Fruit fly (Drosophila melanogaster) whole organism, wandering third instar larva: ENCODE results near the gene RabX5.
A peak's percentile ranks its signal among the peaks of the same experiment; 100 is the strongest.

Source experiments
- Abd-B ChIP-seq: fragments of >200 bp; optimal IDR thresholded peaks from 2 replicates; lab custom pipeline; 2017; ENCODE audit warnings: missing biosample characterization, missing genetic modification characterization
- CG32264 ChIP-seq: fragments of 200-800 bp; sonication (Bioruptor generic); optimal IDR thresholded peaks from 2 replicates; lab custom pipeline; 2016; ENCODE audit warnings: missing biosample characterization, missing genetic modification characterization
- CG9705 ChIP-seq: fragments of 200-800 bp; sonication (Bioruptor generic); optimal IDR thresholded peaks from 2 replicates; lab custom pipeline; 2018; ENCODE audit warnings: missing biosample characterization, mild to moderate bottlenecking, missing genetic modification characterization
- Dfd ChIP-seq: fragments of >200 bp; optimal IDR thresholded peaks from 2 replicates; lab custom pipeline; 2017; ENCODE audit warnings: missing biosample characterization, missing genetic modification characterization
- Dif ChIP-seq: fragments of 200-275, 200-300 bp; sonication (Bioruptor generic); optimal IDR thresholded peaks from 2 replicates; lab custom pipeline; 2018; ENCODE audit warnings: missing biosample characterization, missing genetic modification characterization; ENCODE audit not compliant: partially characterized antibody
- GATAd ChIP-seq: sonication (Bioruptor generic); optimal IDR thresholded peaks from 2 replicates; lab custom pipeline; 2016; ENCODE audit warnings: missing biosample characterization, missing genetic modification characterization
- Hnf4 ChIP-seq: fragments of 200-800 bp; sonication (Bioruptor generic); optimal IDR thresholded peaks from 2 replicates; lab custom pipeline; 2016; ENCODE audit warnings: missing biosample characterization, mild to moderate bottlenecking, missing genetic modification characterization
- Hr78 ChIP-seq: fragments of >200 bp; optimal IDR thresholded peaks from 2 replicates; lab custom pipeline; 2017; ENCODE audit warnings: missing biosample characterization, missing genetic modification characterization
- Hr83 ChIP-seq: fragments of 200-300 bp; sonication (Bioruptor generic); optimal IDR thresholded peaks from 2 replicates; lab custom pipeline; 2016; ENCODE audit warnings: missing biosample characterization, mild to moderate bottlenecking, missing genetic modification characterization, moderate library complexity; ENCODE audit not compliant: poor library complexity, severe bottlenecking
- Mio ChIP-seq: sonication (Bioruptor generic); optimal IDR thresholded peaks from 2 replicates; lab custom pipeline; 2016; ENCODE audit warnings: missing biosample characterization, missing genetic modification characterization
- Myc ChIP-seq: fragments of >200 bp; optimal IDR thresholded peaks from 2 replicates; lab custom pipeline; 2017
- N ChIP-seq: fragments of >200 bp; optimal IDR thresholded peaks from 2 replicates; lab custom pipeline; 2018; ENCODE audit warnings: missing biosample characterization, missing external identifiers, missing genetic modification characterization
- OdsH ChIP-seq: fragments of 200-800 bp; sonication (Bioruptor generic); optimal IDR thresholded peaks from 2 replicates; lab custom pipeline; 2016; ENCODE audit warnings: missing biosample characterization, mild to moderate bottlenecking, missing genetic modification characterization
- Rel ChIP-seq, 2 experiments: fragments of 200-800 bp; sonication (Bioruptor generic) in 1 of 2; optimal IDR thresholded peaks; 2 replicates in 1 of 2; 3 replicates in 1 of 2; lab custom pipeline; 2016 to 2019; ENCODE audit warnings: mild to moderate bottlenecking in 2 of 2, missing biosample characterization in 2 of 2, missing genetic modification characterization in 2 of 2, moderate library complexity in 1 of 2
- Sp1 ChIP-seq: fragments of 200-800 bp; sonication (Bioruptor generic); optimal IDR thresholded peaks from 3 replicates; lab custom pipeline; 2019; ENCODE audit warnings: missing biosample characterization, mild to moderate bottlenecking, missing genetic modification characterization, moderate library complexity
- Vsx2 ChIP-seq: fragments of 200-300, 225-300 bp; sonication (Bioruptor generic); optimal IDR thresholded peaks from 2 replicates; lab custom pipeline; 2018; ENCODE audit warnings: missing biosample characterization, missing genetic modification characterization; ENCODE audit not compliant: partially characterized antibody
- br ChIP-seq: fragments of 200-800 bp; sonication (Bioruptor generic); optimal IDR thresholded peaks from 2 replicates; lab custom pipeline; 2016; ENCODE audit warnings: missing biosample characterization, missing genetic modification characterization
- brk ChIP-seq: fragments of 200-800 bp; sonication (Bioruptor generic); optimal IDR thresholded peaks from 2 replicates; lab custom pipeline; 2016; ENCODE audit warnings: missing biosample characterization, mild to moderate bottlenecking, missing genetic modification characterization
- dl ChIP-seq, 2 experiments: fragments of 175-275, 200-275 bp in 1 of 2; fragments of 200-275 bp in 1 of 2; sonication (Bioruptor generic); optimal IDR thresholded peaks; lab custom pipeline; 2018; ENCODE audit warnings: mild to moderate bottlenecking in 2 of 2, missing biosample characterization in 2 of 2, missing genetic modification characterization in 2 of 2, moderate library complexity in 2 of 2; ENCODE audit not compliant: partially characterized antibody in 2 of 2, insufficient read depth in 1 of 2
- dsf ChIP-seq: sonication (Bioruptor generic); optimal IDR thresholded peaks from 2 replicates; lab custom pipeline; 2016; ENCODE audit warnings: missing biosample characterization, missing genetic modification characterization, borderline replicate concordance
- ey ChIP-seq: fragments of 200-800 bp; sonication (Bioruptor generic); optimal IDR thresholded peaks from 2 replicates; lab custom pipeline; 2016; ENCODE audit warnings: missing biosample characterization, missing genetic modification characterization
- foxo ChIP-seq, 2 experiments: fragments of 200-800 bp; sonication (Bioruptor generic); optimal IDR thresholded peaks; 2 replicates in 1 of 2; 3 replicates in 1 of 2; lab custom pipeline; 2016 to 2017; ENCODE audit warnings: missing biosample characterization in 2 of 2, missing genetic modification characterization in 2 of 2
- fru ChIP-seq: fragments of 200-800 bp; sonication (Bioruptor generic); optimal IDR thresholded peaks from 3 replicates; lab custom pipeline; 2016; ENCODE audit warnings: missing biosample characterization, mild to moderate bottlenecking, missing genetic modification characterization
- jim ChIP-seq: fragments of 175-275, 200-325 bp; sonication (Bioruptor generic); optimal IDR thresholded peaks from 2 replicates; lab custom pipeline; 2016; ENCODE audit warnings: missing biosample characterization, mild to moderate bottlenecking, missing genetic modification characterization
- lola ChIP-seq: fragments of >200 bp; optimal IDR thresholded peaks from 2 replicates; lab custom pipeline; 2017; ENCODE audit warnings: missing biosample characterization, missing genetic modification characterization
- pan ChIP-seq: fragments of >200 bp; optimal IDR thresholded peaks from 2 replicates; lab custom pipeline; 2017
- psq ChIP-seq: fragments of 200-800 bp; sonication (Bioruptor generic); optimal IDR thresholded peaks from 3 replicates; lab custom pipeline; 2017; ENCODE audit warnings: missing biosample characterization, mild to moderate bottlenecking, missing genetic modification characterization, moderate library complexity
- rgr ChIP-seq: fragments of 200-800 bp; sonication (Bioruptor generic); optimal IDR thresholded peaks from 3 replicates; lab custom pipeline; 2016; ENCODE audit warnings: missing biosample characterization, mild to moderate bottlenecking, missing genetic modification characterization
- sage ChIP-seq: fragments of 200-800 bp; sonication (Bioruptor generic); optimal IDR thresholded peaks from 2 replicates; lab custom pipeline; 2016; ENCODE audit warnings: missing biosample characterization, mild to moderate bottlenecking, missing genetic modification characterization
- sv ChIP-seq: fragments of 200-800 bp; sonication (Bioruptor generic); optimal IDR thresholded peaks from 3 replicates; lab custom pipeline; 2016; ENCODE audit warnings: missing biosample characterization, missing genetic modification characterization
- tai ChIP-seq: sonication (Bioruptor generic); optimal IDR thresholded peaks from 2 replicates; lab custom pipeline; 2016; ENCODE audit warnings: missing biosample characterization, missing genetic modification characterization
- usp ChIP-seq: fragments of >200 bp; optimal IDR thresholded peaks from 2 replicates; lab custom pipeline; 2017; ENCODE audit warnings: missing biosample characterization, missing genetic modification characterization
- woc ChIP-seq: sonication (Bioruptor generic); optimal IDR thresholded peaks from 2 replicates; lab custom pipeline; 2016; ENCODE audit warnings: missing biosample characterization, mild to moderate bottlenecking, missing genetic modification characterization

Gene RabX5

DNA sequence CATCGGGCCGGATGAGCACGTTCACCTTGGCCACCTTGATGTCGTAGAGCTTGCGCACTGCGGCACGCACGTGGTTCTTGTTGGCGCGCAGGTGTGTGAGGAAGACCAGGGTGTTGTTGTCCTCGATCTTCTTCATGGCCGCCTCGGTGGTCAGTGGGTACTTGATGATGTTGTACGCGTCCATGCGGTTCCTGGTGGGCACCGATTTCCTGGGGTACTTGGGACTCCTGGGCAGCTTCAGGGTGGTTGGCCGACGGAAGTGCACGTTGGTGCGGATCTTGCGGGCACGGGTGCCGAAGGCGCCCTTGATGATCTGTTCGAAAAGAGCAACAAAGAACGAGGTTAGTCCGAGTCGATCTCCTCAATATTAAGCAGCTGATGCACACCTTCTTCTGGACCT, 2.5 kb downstream of the RabX5 start:
- TF ChIP-seq pan (lab: Kevin White, UChicago), result no peak
- no peak for TF ChIP-seq rgr
- no peak for TF ChIP-seq woc
- TF ChIP-seq usp, result no peak
- no peak for TF ChIP-seq jim
- TF ChIP-seq Abd-B (GFP tag; lab: Kevin White, UChicago), result no peak
- no peak for TF ChIP-seq N
- no peak for TF ChIP-seq Dif (GFP tag; lab: Kevin White, UChicago)
- no peak for TF ChIP-seq Myc (lab: Kevin White, UChicago)
- no peak for TF ChIP-seq sv (GFP tag; lab: Kevin White, UChicago)
- TF ChIP-seq Vsx2, result no peak

- TF ChIP-seq Hr78 (GFP tag; lab: Kevin White, UChicago) (no peak), lola (GFP tag; lab: Kevin White, UChicago) (no peak), psq (GFP tag; lab: Kevin White, UChicago) (no peak), Hr83 (GFP tag; lab: Kevin White, UChicago) (no peak), Dfd (GFP tag; lab: Kevin White, UChicago) (no peak), OdsH (GFP tag; lab: Kevin White, UChicago) (no peak), dsf (GFP tag; lab: Kevin White, UChicago) (no peak), Abd-B (GFP tag; lab: Kevin White, UChicago) (no peak), CG9705 (GFP tag; lab: Kevin White, UChicago) (no peak), Rel (GFP tag; optimal IDR thresholded peaks at IDR 0.05; lab: Kevin White, UChicago) (no peak), Rel (tag; optimal IDR thresholded peaks at IDR 0.05; lab: Kevin White, UChicago) (no peak), Vsx2 (no peak)
Measured at dm6 chr3L:1665544-1665943, 4.4 kb downstream of the RabX5 start.

dm6 chr3L:1664876-1665275, 5.0 kb downstream of the RabX5 start, which contains the start of the genes Srrm234 and CG7974:
Gene Srrm234, minus strand, starts transcription at chr3L:1665064.
Gene CG7974, plus strand, starts transcription at chr3L:1665138.
- TF ChIP-seq sage (peak; percentile 1), ey (GFP tag; lab: Kevin White, UChicago) (no peak), CG32264 (GFP tag; lab: Kevin White, UChicago) (no peak)

- no peak for TF ChIP-seq sv (GFP tag; lab: Kevin White, UChicago)
- no peak for TF ChIP-seq foxo (GFP tag; optimal IDR thresholded peaks at IDR 0.05; lab: Kevin White, UChicago)
- TF ChIP-seq dsf (GFP tag; lab: Kevin White, UChicago), result no peak
- no peak for TF ChIP-seq GATAd (GFP tag; lab: Kevin White, UChicago)
- TF ChIP-seq Sp1 (GFP tag; lab: Kevin White, UChicago), result no peak
- TF ChIP-seq jim, result no peak
- TF ChIP-seq br (GFP tag; lab: Kevin White, UChicago), result no peak
- TF ChIP-seq Rel (GFP tag; optimal IDR thresholded peaks at IDR 0.05; lab: Kevin White, UChicago), result no peak
- TF ChIP-seq Rel (tag; optimal IDR thresholded peaks at IDR 0.05; lab: Kevin White, UChicago), result no peak
- no peak for TF ChIP-seq Myc (lab: Kevin White, UChicago)
- no peak for TF ChIP-seq pan (lab: Kevin White, UChicago)
- TF ChIP-seq psq (GFP tag; lab: Kevin White, UChicago), result no peak
- TF ChIP-seq fru, result no peak
- TF ChIP-seq Dfd (GFP tag; lab: Kevin White, UChicago), result no peak
- TF ChIP-seq OdsH (GFP tag; lab: Kevin White, UChicago), result no peak
- TF ChIP-seq Hnf4 (GFP tag; lab: Kevin White, UChicago), result no peak
Measured at dm6 chr3L:1664205-1664604, 5.7 kb downstream of the RabX5 start.

- TF ChIP-seq woc, result no peak
- TF ChIP-seq CG9705 (GFP tag; lab: Kevin White, UChicago), result no peak
- peak; percentile 31 for TF ChIP-seq Dif (GFP tag; lab: Kevin White, UChicago)
- TF ChIP-seq, all 38 proteins: peak for 1
Measured at dm6 chr3L:1663531-1663930, 6.4 kb downstream of the RabX5 start.

dm6 chr3L:1661738-1662370, 8.1 kb downstream of the RabX5 start:
- TF ChIP-seq sage, result no peak
- TF ChIP-seq br (GFP tag; lab: Kevin White, UChicago), result no peak
- TF ChIP-seq N, result no peak
- TF ChIP-seq Vsx2, result no peak
- no peak for TF ChIP-seq Mio (GFP tag; lab: Kevin White, UChicago)
- TF ChIP-seq CG32264 (GFP tag; lab: Kevin White, UChicago), result no peak
- no peak for TF ChIP-seq Hr83 (GFP tag; lab: Kevin White, UChicago)
- no peak for TF ChIP-seq Dif (GFP tag; lab: Kevin White, UChicago)
- no peak for TF ChIP-seq tai (GFP tag; lab: Kevin White, UChicago)
- no peak for TF ChIP-seq jim
- no peak for TF ChIP-seq pan (lab: Kevin White, UChicago)
- TF ChIP-seq CG9705 (GFP tag; lab: Kevin White, UChicago), result no peak
- TF ChIP-seq Sp1 (GFP tag; lab: Kevin White, UChicago), result no peak
- no peak for TF ChIP-seq dl (GFP tag; optimal IDR thresholded peaks at IDR 0.05; lab: Kevin White, UChicago; ENCODE audit: insufficient read depth in 1 of 2, partially characterized antibody in 2 of 2)
- no peak for TF ChIP-seq usp
- no peak for TF ChIP-seq brk (GFP tag; lab: Kevin White, UChicago)
- no peak for TF ChIP-seq dsf (GFP tag; lab: Kevin White, UChicago)
